Comparison of ENCODE assay signal across 4 worm cellular contexts in genomic region chrII:5246791-5247361, ce11.
TF ChIP-seq lines count a peak whose summit lies in the region.

Gene ptr-6 (minus strand): TSS chrII:5246837.

TF ChIP-seq in whole organism, L1 larva, 84 proteins besides CTCF, POLR2A, EP300 and RAD21:
- TF ChIP-seq nhr-20 (tag; optimal IDR thresholded peaks at IDR 0.05; lab: Kevin White, UChicago) (peak; percentile 61), nhr-84 (tag; optimal IDR thresholded peaks at IDR 0.05; lab: Kevin White, UChicago) (no peak), ets-5 (GFP tag; IDR thresholded peaks at IDR 0.05; lab: Robert Waterston, UW) (no peak), hlh-4 (tag; optimal IDR thresholded peaks at IDR 0.05; lab: Kevin White, UChicago) (no peak), snu-23 (GFP tag; optimal IDR thresholded peaks at IDR 0.05; lab: Kevin White, UChicago) (peak; percentile 31), nhr-71 (tag; optimal IDR thresholded peaks at IDR 0.05; lab: Kevin White, UChicago) (peak; percentile 46), egl-27 (tag; optimal IDR thresholded peaks at IDR 0.05; lab: Kevin White, UChicago) (no peak), jun-1 (tag; optimal IDR thresholded peaks at IDR 0.05; lab: Kevin White, UChicago) (no peak), nhr-90 (tag; optimal IDR thresholded peaks at IDR 0.05; lab: Kevin White, UChicago; ENCODE audit: poor library complexity) (peak; percentile 36), ceh-63 (GFP tag; optimal IDR thresholded peaks at IDR 0.05; lab: Kevin White, UChicago) (no peak), elt-3 (tag; optimal IDR thresholded peaks at IDR 0.05; lab: Kevin White, UChicago) (peak in 1 of 6 experiments; percentile 60), lin-35 (GFP tag; optimal IDR thresholded peaks at IDR 0.05; lab: Kevin White, UChicago) (peak in 1 of 2 experiments; percentile 43), lsy-2 (tag; optimal IDR thresholded peaks at IDR 0.05; lab: Kevin White, UChicago) (peak in 1 of 2 experiments; percentile 42), tbx-2 (tag; optimal IDR thresholded peaks at IDR 0.05; lab: Kevin White, UChicago) (peak; percentile 1), efl-1 (optimal IDR thresholded peaks at IDR 0.05; lab: Kevin White, UChicago) (no peak), efl-1 (GFP tag; optimal IDR thresholded peaks at IDR 0.05 in 1 of 2; lab: Kevin White, UChicago) (no peak), nhr-85 (tag; lab: Kevin White, UChicago) (peak; percentile 96), grh-1 (GFP tag; IDR thresholded peaks at IDR 0.05; lab: Robert Waterston, UW) (peak; percentile 84), lin-14 (GFP tag; optimal IDR thresholded peaks at IDR 0.05; lab: Kevin White, UChicago) (peak; percentile 63), blmp-1 (tag; optimal IDR thresholded peaks at IDR 0.05; lab: Kevin White, UChicago) (peak; percentile 69), nhr-19 (GFP tag; conservative IDR thresholded peaks at IDR 0.05; lab: Robert Waterston, UW) (peak; percentile 19; the same call in 1 of the 2 replicates), mdl-1 (tag; optimal IDR thresholded peaks at IDR 0.05; lab: Kevin White, UChicago) (peak in 1 of 2 experiments; percentile 24)

TF ChIP-seq in whole organism, L2 larva, 48 proteins besides CTCF, POLR2A, EP300 and RAD21 (continues in another document):
- no peak for TF ChIP-seq zag-1 (tag; optimal IDR thresholded peaks at IDR 0.05; lab: Kevin White, UChicago)
- no peak for TF ChIP-seq mbf-1 (tag; optimal IDR thresholded peaks at IDR 0.05; lab: Kevin White, UChicago)
- no peak for TF ChIP-seq lin-13 (GFP tag; optimal IDR thresholded peaks at IDR 0.05; lab: Kevin White, UChicago)
- TF ChIP-seq C34F6.9 (tag; optimal IDR thresholded peaks at IDR 0.05; lab: Kevin White, UChicago) = no peak
- no peak for TF ChIP-seq elt-3 (tag; optimal IDR thresholded peaks at IDR 0.05; lab: Kevin White, UChicago)
- no peak for TF ChIP-seq ztf-4 (tag; optimal IDR thresholded peaks at IDR 0.05; lab: Kevin White, UChicago)
- TF ChIP-seq blmp-1 (tag; optimal IDR thresholded peaks at IDR 0.05; lab: Kevin White, UChicago; ENCODE audit: insufficient read depth) = no peak
- no peak for TF ChIP-seq nhr-12 (tag; optimal IDR thresholded peaks at IDR 0.05; lab: Kevin White, UChicago)
- TF ChIP-seq fos-1 (tag; optimal IDR thresholded peaks at IDR 0.05; lab: Kevin White, UChicago) = no peak
- no peak for TF ChIP-seq alr-1 (tag; optimal IDR thresholded peaks at IDR 0.05; lab: Kevin White, UChicago)
- TF ChIP-seq aly-2 (tag; optimal IDR thresholded peaks at IDR 0.05; lab: Kevin White, UChicago) = no peak
- TF ChIP-seq egl-27 (tag; optimal IDR thresholded peaks at IDR 0.05; lab: Kevin White, UChicago) = no peak
- no peak for TF ChIP-seq nhr-77 (tag; optimal IDR thresholded peaks at IDR 0.05; lab: Kevin White, UChicago)
- TF ChIP-seq lsy-2 (tag; optimal IDR thresholded peaks at IDR 0.05; lab: Kevin White, UChicago) = no peak
- no peak for TF ChIP-seq ceh-82 (tag; optimal IDR thresholded peaks at IDR 0.05; lab: Kevin White, UChicago)
- peak; percentile 61 for TF ChIP-seq nhr-25 (tag; optimal IDR thresholded peaks at IDR 0.05; lab: Kevin White, UChicago)
- no peak for TF ChIP-seq F13H6.1 (tag; optimal IDR thresholded peaks at IDR 0.05; lab: Kevin White, UChicago)
- TF ChIP-seq snpc-4 (tag; optimal IDR thresholded peaks at IDR 0.05; lab: Kevin White, UChicago) = no peak
- no peak for TF ChIP-seq lin-11 (tag; optimal IDR thresholded peaks at IDR 0.05; lab: Kevin White, UChicago)
- TF ChIP-seq ZK546.5 (tag; optimal IDR thresholded peaks at IDR 0.05; lab: Kevin White, UChicago) = no peak
- TF ChIP-seq unc-39 (tag; optimal IDR thresholded peaks at IDR 0.05; lab: Kevin White, UChicago) = no peak
- TF ChIP-seq peb-1 (tag; optimal IDR thresholded peaks at IDR 0.05; lab: Kevin White, UChicago) = no peak
- no peak for TF ChIP-seq skn-1 (tag; optimal IDR thresholded peaks at IDR 0.05; lab: Kevin White, UChicago)
- TF ChIP-seq lin-39 (tag; optimal IDR thresholded peaks at IDR 0.05; lab: Kevin White, UChicago) = no peak
- TF ChIP-seq unc-62 (GFP tag; optimal IDR thresholded peaks at IDR 0.05; lab: Kevin White, UChicago) = no peak
- no peak for TF ChIP-seq dmd-4 (tag; optimal IDR thresholded peaks at IDR 0.05; lab: Kevin White, UChicago)

TF ChIP-seq in whole organism, L3 larva, 47 proteins besides CTCF, POLR2A, EP300 and RAD21:
- TF ChIP-seq eor-1 (tag; optimal IDR thresholded peaks at IDR 0.05; lab: Kevin White, UChicago) (no peak), lin-15B (tag; optimal IDR thresholded peaks at IDR 0.05; lab: Kevin White, UChicago) (no peak), nhr-23 (tag; optimal IDR thresholded peaks at IDR 0.05; lab: Kevin White, UChicago) (peak; percentile 28), nhr-25 (tag; optimal IDR thresholded peaks at IDR 0.05; lab: Kevin White, UChicago) (peak; percentile 37)

TF ChIP-seq in whole organism, L4 larva, 104 proteins besides CTCF, POLR2A, EP300 and RAD21:
- TF ChIP-seq dmd-6 (GFP tag; IDR thresholded peaks at IDR 0.05; lab: Robert Waterston, UW) (peak; percentile 33; the same call in 1 of the 2 replicates), madf-5 (GFP tag; IDR thresholded peaks at IDR 0.05; lab: Robert Waterston, UW) (no peak), cey-2 (tag; optimal IDR thresholded peaks at IDR 0.05; lab: Kevin White, UChicago; ENCODE audit: borderline replicate concordance, insufficient read depth) (no peak), ceh-82 (tag; optimal IDR thresholded peaks at IDR 0.05; lab: Kevin White, UChicago) (no peak), unc-62 (GFP tag; optimal IDR thresholded peaks at IDR 0.05 in 1 of 2; lab: Kevin White, UChicago) (peak in 1 of 2 experiments; percentile 65), unc-62 (tag; optimal IDR thresholded peaks at IDR 0.05; lab: Kevin White, UChicago) (no peak), nhr-28 (tag; optimal IDR thresholded peaks at IDR 0.05; lab: Kevin White, UChicago) (peak; percentile 3), nhr-102 (tag; optimal IDR thresholded peaks at IDR 0.05; lab: Kevin White, UChicago) (peak; percentile 16), aha-1 (tag; lab: Kevin White, UChicago) (peak; percentile 50), mdl-1 (tag; optimal IDR thresholded peaks at IDR 0.05; lab: Kevin White, UChicago) (peak in 1 of 2 experiments; percentile 32), Y48G9A.11 (GFP tag; IDR thresholded peaks at IDR 0.05; lab: Robert Waterston, UW) (no peak), nhr-48 (tag; optimal IDR thresholded peaks at IDR 0.05; lab: Kevin White, UChicago) (peak; percentile 29), hlh-11 (tag; optimal IDR thresholded peaks at IDR 0.05; lab: Kevin White, UChicago) (peak; percentile 16), hlh-30 (tag; optimal IDR thresholded peaks at IDR 0.05; lab: Kevin White, UChicago; ENCODE audit: insufficient read depth) (peak; percentile 23)
TF ChIP-seq in whole organism, L4 larva: peak in this region for 9.

Comparison
In these comparisons a context has a peak if more than half of its experiments do, and no peak if none do; other contexts are left out.
1. Of the 29 proteins assayed by ChIP-seq in both whole organism, L4 larva and whole organism, L1 larva: peak only in whole organism, L4 larva: aha-1 and nhr-28; only in whole organism, L1 larva: none; in both: none; in neither: 24; mixed calls (peak in some experiments, not most) for 3.